Worm (Caenorhabditis elegans): ENCODE data around the gene F59A1.18.

ce11 chrV:17664367-17664766 lies 22.4 kb downstream of the F59A1.18 start:
- no peak for TF ChIP-seq him-1 (tag; optimal IDR thresholded peaks at IDR 0.05)
- TF ChIP-seq W03F9.2 (tag; optimal IDR thresholded peaks at IDR 0.05): no peak
- TF ChIP-seq dao-5 (tag; optimal IDR thresholded peaks at IDR 0.05): no peak

Measured in whole organism, L4/young adult.